Fruit fly (Drosophila melanogaster) whole organism, embryonic: Measurements from ENCODE around the gene SecCl.
A peak's percentile ranks its signal among the peaks of the same experiment; 100 is the strongest.

Experiments
- Antp ChIP-seq: fragments of 200-800 bp; sonication (Bioruptor generic); optimal IDR thresholded peaks from 3 replicates; lab custom pipeline; 2016; ENCODE audit warnings: missing biosample characterization, missing genetic modification characterization
- Bdp1 ChIP-seq: fragments of 200-800 bp; sonication (Bioruptor generic); optimal IDR thresholded peaks from 3 replicates; lab custom pipeline; 2016; ENCODE audit warnings: missing biosample characterization, missing genetic modification characterization
- CG10147 ChIP-seq: fragments of 200-800 bp; sonication (Bioruptor generic); optimal IDR thresholded peaks from 2 replicates; lab custom pipeline; 2019; ENCODE audit warnings: missing biosample characterization, mild to moderate bottlenecking, missing genetic modification characterization, moderate library complexity
- CG10321 ChIP-seq: fragments of 200-800 bp; sonication (Bioruptor generic); IDR thresholded peaks from 2 replicates; pipeline ENCODE4 v1.3.6; 2022; ENCODE audit warnings: missing biosample characterization, missing genetic modification characterization
- CG11504 ChIP-seq: fragments of 200-800 bp; sonication (Bioruptor generic); optimal IDR thresholded peaks from 3 replicates; lab custom pipeline; 2019; ENCODE audit warnings: missing biosample characterization, mild to moderate bottlenecking, missing genetic modification characterization, moderate library complexity
- CG12104 ChIP-seq: fragments of 200-800 bp; sonication (Bioruptor generic); optimal IDR thresholded peaks from 3 replicates; lab custom pipeline; 2016; ENCODE audit warnings: missing biosample characterization, missing genetic modification characterization
- CG12659 ChIP-seq: fragments of 200-800 bp; sonication (Bioruptor generic); optimal IDR thresholded peaks from 3 replicates; lab custom pipeline; 2017; ENCODE audit warnings: mild to moderate bottlenecking, missing biosample characterization, missing genetic modification reagents, missing genetic modification characterization
- CG15269 ChIP-seq: fragments of 200-800 bp; sonication (Bioruptor generic); optimal IDR thresholded peaks from 2 replicates; lab custom pipeline; 2018; ENCODE audit warnings: missing biosample characterization, mild to moderate bottlenecking, missing genetic modification characterization, moderate library complexity
- CG1602 ChIP-seq: fragments of 200-800 bp; sonication (Bioruptor generic); optimal IDR thresholded peaks from 3 replicates; lab custom pipeline; 2016; ENCODE audit warnings: missing biosample characterization, missing genetic modification characterization
- CG16813 ChIP-seq: fragments of 200-800 bp; sonication (Bioruptor generic); IDR thresholded peaks from 3 replicates; pipeline ENCODE4 v1.3.6; 2022; ENCODE audit warnings: missing biosample characterization, missing genetic modification characterization; ENCODE audit not compliant: partially characterized antibody
- CG16863 ChIP-seq: fragments of 200-800 bp; sonication (Bioruptor generic); optimal IDR thresholded peaks from 3 replicates; lab custom pipeline; 2016; ENCODE audit warnings: missing biosample characterization, missing genetic modification characterization
- CG2202 ChIP-seq: fragments of 200-800 bp; sonication (Bioruptor generic); optimal IDR thresholded peaks from 2 replicates; lab custom pipeline; 2018; ENCODE audit warnings: missing biosample characterization, mild to moderate bottlenecking, missing genetic modification characterization
- CG2712 ChIP-seq: fragments of 200-800 bp; optimal IDR thresholded peaks from 3 replicates; lab custom pipeline; 2019; ENCODE audit warnings: missing biosample characterization, mild to moderate bottlenecking, missing genetic modification characterization, moderate library complexity
- CG32532 ChIP-seq: fragments of 200-800 bp; sonication (Bioruptor generic); IDR thresholded peaks from 2 replicates; pipeline ENCODE4 v1.3.6; 2022; ENCODE audit warnings: missing biosample characterization, missing genetic modification characterization
- CG33213 ChIP-seq: fragments of 200-800 bp; sonication (Bioruptor generic); optimal IDR thresholded peaks from 3 replicates; lab custom pipeline; 2016; ENCODE audit warnings: missing biosample characterization, missing genetic modification characterization
- CG34376 ChIP-seq: fragments of 200-800 bp; sonication (Bioruptor generic); optimal IDR thresholded peaks from 2 replicates; lab custom pipeline; 2018; ENCODE audit warnings: missing biosample characterization, mild to moderate bottlenecking, missing genetic modification characterization
- CG3726 ChIP-seq: fragments of 200-800 bp; sonication (Bioruptor generic); IDR thresholded peaks from 3 replicates; pipeline ENCODE4, ENCODE4 v1.3.6; 2022; ENCODE audit warnings: missing biosample characterization, missing genetic modification characterization
- CG3847 ChIP-seq: fragments of 200-800 bp; sonication (Bioruptor generic); IDR thresholded peaks from 2 replicates; pipeline ENCODE4 v1.3.6; 2022; ENCODE audit warnings: missing biosample characterization, missing genetic modification characterization
- CG4360 ChIP-seq: fragments of 200-800 bp; sonication (Bioruptor generic); IDR thresholded peaks from 2 replicates; pipeline ENCODE4 v1.3.6; 2022; ENCODE audit warnings: missing biosample characterization, missing genetic modification characterization
- Camta ChIP-seq: fragments of 200-800 bp; sonication (Bioruptor generic); optimal IDR thresholded peaks from 2 replicates; lab custom pipeline; 2016; ENCODE audit warnings: missing biosample characterization, missing genetic modification characterization
- Dbx ChIP-seq: fragments of 200-800 bp; sonication (Bioruptor generic); IDR thresholded peaks from 3 replicates; pipeline ENCODE4 v1.3.6; 2022; ENCODE audit warnings: missing biosample characterization, missing genetic modification characterization
- Doc3 ChIP-seq: fragments of 200-800 bp; sonication (Bioruptor generic); IDR thresholded peaks from 3 replicates; pipeline ENCODE4 v1.3.6; 2022; ENCODE audit warnings: missing biosample characterization, missing genetic modification characterization; ENCODE audit not compliant: partially characterized antibody
- Hr39 ChIP-seq: fragments of >200 bp; optimal IDR thresholded peaks from 2 replicates; lab custom pipeline; 2017
- Med ChIP-seq: fragments of 200-800 bp; sonication (Bioruptor generic); peaks from one replicate; lab custom pipeline; 2016; ENCODE audit warnings: missing biosample characterization, missing genetic modification characterization, mild to moderate bottlenecking, inconsistent platforms, moderate library complexity
- Neu2 ChIP-seq: fragments of 200-800 bp; sonication (Bioruptor generic); optimal IDR thresholded peaks from 3 replicates; lab custom pipeline; 2016; ENCODE audit warnings: missing biosample characterization, missing genetic modification characterization, borderline replicate concordance
- Nf-YB ChIP-seq: fragments of 200-800 bp; sonication (Bioruptor generic); optimal IDR thresholded peaks from 3 replicates; lab custom pipeline; 2019; ENCODE audit warnings: missing biosample characterization, mild to moderate bottlenecking, missing genetic modification characterization, moderate library complexity
- NfI ChIP-seq: fragments of 200-800 bp; sonication (Bioruptor generic); optimal IDR thresholded peaks from 3 replicates; lab custom pipeline; 2018; ENCODE audit warnings: missing biosample characterization, mild to moderate bottlenecking, missing genetic modification characterization, moderate library complexity
- PHDP ChIP-seq: fragments of 200-800 bp; sonication (Bioruptor generic); optimal IDR thresholded peaks from 3 replicates; lab custom pipeline; 2018; ENCODE audit warnings: missing biosample characterization, mild to moderate bottlenecking, missing genetic modification characterization, moderate library complexity
- Rfx ChIP-seq: fragments of 200-800 bp; sonication (Bioruptor generic); IDR thresholded peaks from 2 replicates; pipeline ENCODE4 v1.3.6; 2022; ENCODE audit warnings: missing biosample characterization, missing genetic modification characterization
- Six4 ChIP-seq: fragments of 200-800 bp; sonication (Bioruptor generic); optimal IDR thresholded peaks from 2 replicates; lab custom pipeline; 2016; ENCODE audit warnings: missing biosample characterization, missing genetic modification characterization
- Sry-δ ChIP-seq: fragments of 200-800 bp; sonication (Bioruptor generic); optimal IDR thresholded peaks from 2 replicates; lab custom pipeline; 2016; ENCODE audit warnings: missing biosample characterization, missing genetic modification characterization
- Vsx1 ChIP-seq: fragments of 200-800 bp; sonication (Bioruptor generic); optimal IDR thresholded peaks from 2 replicates; lab custom pipeline; 2017; ENCODE audit warnings: missing biosample characterization, mild to moderate bottlenecking, missing genetic modification characterization, missing genetic modification reagents
- ase ChIP-seq: fragments of 200-800 bp; sonication (Bioruptor generic); IDR thresholded peaks from 3 replicates; pipeline ENCODE4 v1.3.6; 2022; ENCODE audit warnings: missing biosample characterization, missing genetic modification characterization
- br ChIP-seq: fragments of >200 bp; optimal IDR thresholded peaks from 2 replicates; lab custom pipeline; 2017
- chm ChIP-seq: fragments of 200-800 bp; sonication (Bioruptor generic); IDR thresholded peaks from 2 replicates; pipeline ENCODE4 v1.3.6; 2022; ENCODE audit warnings: missing biosample characterization, missing genetic modification characterization
- cwo ChIP-seq: fragments of 200-800 bp; sonication (Bioruptor generic); optimal IDR thresholded peaks from 3 replicates; lab custom pipeline; 2017; ENCODE audit warnings: missing biosample characterization, missing genetic modification characterization, mild to moderate bottlenecking, moderate library complexity, missing genetic modification reagents
- da ChIP-seq: fragments of 200-800 bp; sonication (Bioruptor generic); optimal IDR thresholded peaks from 2 replicates; lab custom pipeline; 2016; ENCODE audit warnings: missing biosample characterization, missing genetic modification characterization
- dpn ChIP-seq, 2 experiments: fragments of 200-800 bp; sonication (Bioruptor generic); optimal IDR thresholded peaks; 3 replicates each; lab custom pipeline; 2016; ENCODE audit warnings: missing biosample characterization in 2 of 2, missing genetic modification characterization in 2 of 2
- exex ChIP-seq: fragments of 200-800 bp; sonication (Bioruptor generic); optimal IDR thresholded peaks from 4 replicates; lab custom pipeline; 2018; ENCODE audit warnings: missing biosample characterization, mild to moderate bottlenecking, missing genetic modification characterization, moderate library complexity
- fu2 ChIP-seq: fragments of 200-800 bp; sonication (Bioruptor generic); optimal IDR thresholded peaks from 2 replicates; lab custom pipeline; 2016; ENCODE audit warnings: missing biosample characterization, missing genetic modification characterization
- grn ChIP-seq: fragments of 200-800 bp; sonication (Bioruptor generic); optimal IDR thresholded peaks from 3 replicates; lab custom pipeline; 2017; ENCODE audit warnings: missing biosample characterization, missing genetic modification characterization
- gro ChIP-seq: fragments of 200-800 bp; sonication (Bioruptor generic); optimal IDR thresholded peaks from 2 replicates; lab custom pipeline; 2016; ENCODE audit warnings: missing biosample characterization, missing genetic modification characterization
- hbn ChIP-seq: fragments of 200-800 bp; sonication (Bioruptor generic); IDR thresholded peaks from 2 replicates; pipeline ENCODE4 v1.3.6; 2022; ENCODE audit warnings: missing biosample characterization, missing genetic modification characterization; ENCODE audit not compliant: partially characterized antibody
- lilli ChIP-seq: fragments of 200-800 bp; sonication (Bioruptor generic); optimal IDR thresholded peaks from 3 replicates; lab custom pipeline; 2016; ENCODE audit warnings: missing biosample characterization, missing genetic modification characterization
- peb ChIP-seq: fragments of 200-800 bp; sonication (Bioruptor generic); IDR thresholded peaks from 2 replicates; pipeline ENCODE4 v1.3.6; 2022; ENCODE audit warnings: missing biosample characterization, missing genetic modification characterization
- row ChIP-seq: fragments of 200-800 bp; sonication (Bioruptor generic); IDR thresholded peaks from 3 replicates; pipeline ENCODE4 v1.3.6; 2022; ENCODE audit warnings: missing biosample characterization, missing genetic modification characterization
- seq ChIP-seq: fragments of 200-800 bp; sonication (Bioruptor generic); IDR thresholded peaks from 2 replicates; pipeline ENCODE4 v1.3.6; 2022; ENCODE audit warnings: missing biosample characterization, missing genetic modification characterization
- slbo ChIP-seq: fragments of 200-800 bp; sonication (Bioruptor generic); IDR thresholded peaks from 2 replicates; pipeline ENCODE4 v1.3.6; 2022; ENCODE audit warnings: missing biosample characterization, missing genetic modification characterization
- wek ChIP-seq: fragments of 200-800 bp; sonication (Bioruptor generic); optimal IDR thresholded peaks from 3 replicates; lab custom pipeline; 2018; ENCODE audit warnings: missing biosample characterization, mild to moderate bottlenecking, missing genetic modification characterization, moderate library complexity
- zf30C ChIP-seq: fragments of 200-800 bp; sonication (Bioruptor generic); optimal IDR thresholded peaks from 3 replicates; lab custom pipeline; 2018; ENCODE audit warnings: missing biosample characterization, mild to moderate bottlenecking, missing genetic modification characterization

The SecCl gene

DNA sequence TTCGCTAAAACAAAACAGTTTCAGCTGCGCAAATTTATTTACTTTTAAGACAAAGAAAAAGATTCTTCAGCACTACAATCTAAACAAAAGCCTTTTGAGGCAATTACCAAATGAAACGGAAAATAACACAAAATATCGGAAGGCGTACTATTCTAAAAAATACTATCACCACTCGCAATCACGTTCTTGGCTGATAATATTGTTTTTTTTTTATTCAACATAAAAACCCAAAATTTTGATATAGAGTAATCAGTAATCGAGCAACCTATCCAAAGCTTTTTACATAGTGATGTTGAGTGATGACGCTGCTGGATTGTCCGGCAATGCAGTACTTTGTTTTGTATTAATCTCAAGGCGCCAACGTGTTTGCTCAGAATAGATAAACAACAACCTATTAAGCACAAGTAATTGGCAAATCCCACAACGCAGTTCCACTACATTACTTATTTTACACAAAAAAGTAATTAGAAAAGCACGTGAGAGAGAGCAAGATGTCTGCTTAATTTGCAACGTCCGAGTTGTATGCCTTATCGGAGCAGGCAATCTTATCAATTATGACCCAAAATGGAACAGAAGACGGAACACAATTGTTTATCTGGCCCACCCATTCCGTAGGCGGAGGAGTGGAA is 38.9 kb upstream of the SecCl start (continued):
- no peak for TF ChIP-seq CG3847 (GFP tag; lab: Robert Waterston, UW)
- TF ChIP-seq lilli (GFP tag; lab: Kevin White, UChicago), result peak; percentile 14
- TF ChIP-seq zf30C (GFP tag; lab: Kevin White, UChicago), result no peak
- no peak for TF ChIP-seq fu2
- no peak for TF ChIP-seq Bdp1 (GFP tag; lab: Kevin White, UChicago)
- TF ChIP-seq CG3726 (GFP tag; lab: Robert Waterston, UW), result no peak
- peak; percentile 69 for TF ChIP-seq Med (GFP tag; lab: Kevin White, UChicago)
- TF ChIP-seq row, result peak; percentile 35; the same call in 1 of the 3 replicates
- no peak for TF ChIP-seq CG1602 (GFP tag; lab: Kevin White, UChicago)
- peak; percentile 33; the same call in 1 of the 2 replicates for TF ChIP-seq Rfx (GFP tag; lab: Robert Waterston, UW)
- TF ChIP-seq CG4360 (GFP tag; lab: Robert Waterston, UW), result no peak
- no peak for TF ChIP-seq Neu2 (GFP tag; lab: Kevin White, UChicago)
- TF ChIP-seq CG33213, result peak; percentile 8
- peak; percentile 7 for TF ChIP-seq Vsx1 (GFP tag; lab: Kevin White, UChicago)
- TF ChIP-seq CG10321 (GFP tag; lab: Robert Waterston, UW), result no peak
- no peak for TF ChIP-seq Nf-YB (GFP tag; lab: Kevin White, UChicago)
- TF ChIP-seq CG32532 (GFP tag; lab: Robert Waterston, UW), result no peak
- TF ChIP-seq PHDP (tag; lab: Kevin White, UChicago), result peak; percentile 34
- TF ChIP-seq CG16813 (GFP tag; lab: Robert Waterston, UW), result no peak
- no peak for TF ChIP-seq chm (GFP tag; lab: Robert Waterston, UW)
- TF ChIP-seq CG12659 (GFP tag; lab: Kevin White, UChicago), result no peak
- TF ChIP-seq NfI (GFP tag; lab: Kevin White, UChicago), result no peak
- no peak for TF ChIP-seq CG16863
- TF ChIP-seq slbo (GFP tag; lab: Robert Waterston, UW), result peak; percentile 43
- TF ChIP-seq CG2712 (tag; lab: Kevin White, UChicago), result no peak
- peak; percentile 79 for TF ChIP-seq cwo (GFP tag; lab: Kevin White, UChicago)
- TF ChIP-seq seq (GFP tag; lab: Robert Waterston, UW), result peak; percentile 24; the same call in 1 of the 2 replicates
- 0 out of 3 replicates have a peak, but pooled peaks have one; percentile 31 for TF ChIP-seq Dbx (GFP tag; lab: Robert Waterston, UW)
- no peak for TF ChIP-seq peb (GFP tag; lab: Robert Waterston, UW)
- TF ChIP-seq br (lab: Kevin White, UChicago), result no peak
- TF ChIP-seq gro (GFP tag; lab: Kevin White, UChicago), result peak; percentile 7
- peak; percentile 73 for TF ChIP-seq CG34376 (GFP tag; lab: Kevin White, UChicago)
- TF ChIP-seq CG10147 (GFP tag; lab: Kevin White, UChicago), result peak; percentile 22
- peak; percentile 33 for TF ChIP-seq CG15269
- TF ChIP-seq exex (tag; lab: Kevin White, UChicago), result peak; percentile 90
- TF ChIP-seq Six4 (GFP tag; lab: Kevin White, UChicago), result no peak
- TF ChIP-seq da, result no peak
- no peak for TF ChIP-seq Sry-δ (GFP tag; lab: Kevin White, UChicago)
- no peak for TF ChIP-seq Hr39
- no peak for TF ChIP-seq CG2202 (tag; lab: Kevin White, UChicago)
- peak in 1 of 2 experiments; percentile 21 for TF ChIP-seq dpn (GFP tag; optimal IDR thresholded peaks at IDR 0.05; lab: Kevin White, UChicago)
- no peak for TF ChIP-seq wek (GFP tag; lab: Kevin White, UChicago)
- TF ChIP-seq CG11504 (tag; lab: Kevin White, UChicago), result peak; percentile 15
- no peak for TF ChIP-seq hbn (GFP tag; lab: Robert Waterston, UW)
- no peak for TF ChIP-seq Antp
- TF ChIP-seq grn (GFP tag; lab: Kevin White, UChicago), result peak; percentile 51
- TF ChIP-seq CG12104 (GFP tag; lab: Kevin White, UChicago), result no peak
- no peak for TF ChIP-seq ase (GFP tag; lab: Robert Waterston, UW)
- TF ChIP-seq Camta (GFP tag; lab: Kevin White, UChicago), result no peak
- TF ChIP-seq Doc3 (GFP tag; lab: Robert Waterston, UW), result no peak
- TF ChIP-seq, all 482 proteins: peak for 46
